Fruit fly (Drosophila melanogaster) whole organism, embryonic: ENCODE results near the gene CG9674.

Source experiments
- Atf6 ChIP-seq: fragments of 200-800 bp; sonication (Bioruptor generic); IDR thresholded peaks from 2 replicates; pipeline ENCODE4 v1.3.6; 2022; ENCODE audit warnings: missing biosample characterization, missing genetic modification characterization
- Bdp1 ChIP-seq: fragments of 200-800 bp; sonication (Bioruptor generic); optimal IDR thresholded peaks from 3 replicates; lab custom pipeline; 2016; ENCODE audit warnings: missing biosample characterization, missing genetic modification characterization
- BtbVII ChIP-seq: fragments of 200-800 bp; sonication (Bioruptor generic); optimal IDR thresholded peaks from 3 replicates; lab custom pipeline; 2017; ENCODE audit warnings: missing biosample characterization, mild to moderate bottlenecking, missing genetic modification characterization
- CG10147 ChIP-seq: fragments of 200-800 bp; sonication (Bioruptor generic); optimal IDR thresholded peaks from 2 replicates; lab custom pipeline; 2019; ENCODE audit warnings: missing biosample characterization, mild to moderate bottlenecking, missing genetic modification characterization, moderate library complexity
- CG10209 ChIP-seq: fragments of 200-800 bp; sonication (Bioruptor generic); optimal IDR thresholded peaks from 3 replicates; lab custom pipeline; 2017; ENCODE audit warnings: missing biosample characterization, mild to moderate bottlenecking, missing genetic modification characterization, missing genetic modification reagents
- CG10979 ChIP-seq: fragments of 200-800 bp; sonication (Bioruptor generic); optimal IDR thresholded peaks from 2 replicates; lab custom pipeline; 2018; ENCODE audit warnings: missing biosample characterization, mild to moderate bottlenecking, missing genetic modification characterization, moderate library complexity
- CG12104 ChIP-seq: fragments of 200-800 bp; sonication (Bioruptor generic); optimal IDR thresholded peaks from 3 replicates; lab custom pipeline; 2016; ENCODE audit warnings: missing biosample characterization, missing genetic modification characterization
- CG12299 ChIP-seq: fragments of 200-800 bp; sonication (Bioruptor generic); optimal IDR thresholded peaks from 2 replicates; lab custom pipeline; 2018; ENCODE audit warnings: missing biosample characterization, mild to moderate bottlenecking, missing genetic modification characterization
- CG12391 ChIP-seq: fragments of 200-800 bp; sonication (Bioruptor generic); optimal IDR thresholded peaks from 3 replicates; lab custom pipeline; 2018; ENCODE audit warnings: missing biosample characterization, mild to moderate bottlenecking, missing genetic modification characterization, moderate library complexity
- CG14965 ChIP-seq: fragments of 200-800 bp; sonication (Bioruptor generic); optimal IDR thresholded peaks from 2 replicates; lab custom pipeline; 2016; ENCODE audit warnings: missing biosample characterization, missing genetic modification characterization, borderline replicate concordance
- CG15073 ChIP-seq: fragments of 200-800 bp; sonication (Bioruptor generic); optimal IDR thresholded peaks from 2 replicates; lab custom pipeline; 2016; ENCODE audit warnings: missing biosample characterization, missing genetic modification characterization
- CG17385 ChIP-seq: fragments of 200-800 bp; sonication (Bioruptor generic); optimal IDR thresholded peaks from 3 replicates; lab custom pipeline; 2018; ENCODE audit warnings: missing biosample characterization, mild to moderate bottlenecking, missing genetic modification characterization
- CG1832 ChIP-seq: fragments of 200-800 bp; sonication (Bioruptor generic); optimal IDR thresholded peaks from 2 replicates; lab custom pipeline; 2017; ENCODE audit warnings: missing biosample characterization, mild to moderate bottlenecking, missing genetic modification characterization, inconsistent platforms
- CG2712 ChIP-seq: fragments of 200-800 bp; optimal IDR thresholded peaks from 3 replicates; lab custom pipeline; 2019; ENCODE audit warnings: missing biosample characterization, mild to moderate bottlenecking, missing genetic modification characterization, moderate library complexity
- CG30403 ChIP-seq: fragments of 200-800 bp; sonication (Bioruptor generic); optimal IDR thresholded peaks from 3 replicates; lab custom pipeline; 2016; ENCODE audit warnings: missing biosample characterization, missing genetic modification characterization
- CG31365 ChIP-seq: fragments of 200-800 bp; sonication (Bioruptor generic); optimal IDR thresholded peaks from 2 replicates; lab custom pipeline; 2018; ENCODE audit warnings: missing biosample characterization, mild to moderate bottlenecking, missing genetic modification characterization
- CG31388 ChIP-seq: fragments of 200-800 bp; sonication (Bioruptor generic); optimal IDR thresholded peaks from 2 replicates; lab custom pipeline; 2016; ENCODE audit warnings: missing biosample characterization, missing genetic modification characterization
- CG3281 ChIP-seq: fragments of 200-800 bp; sonication (Bioruptor generic); optimal IDR thresholded peaks from 3 replicates; lab custom pipeline; 2017; ENCODE audit warnings: missing biosample characterization, mild to moderate bottlenecking, missing genetic modification characterization
- CG4404 ChIP-seq: fragments of 200-800 bp; sonication (Bioruptor generic); IDR thresholded peaks from 2 replicates; pipeline ENCODE4 v1.3.6; 2022; ENCODE audit warnings: missing biosample characterization, missing genetic modification characterization
- CG6689 ChIP-seq: fragments of 200-800 bp; sonication (Bioruptor generic); IDR thresholded peaks from 2 replicates; pipeline ENCODE4 v1.3.6; 2022; ENCODE audit warnings: missing biosample characterization, missing genetic modification characterization
- CG8924 ChIP-seq: fragments of 200-800 bp; optimal IDR thresholded peaks from 3 replicates; lab custom pipeline; 2019; ENCODE audit warnings: missing biosample characterization, mild to moderate bottlenecking, missing genetic modification characterization, moderate library complexity
- Dip2 ChIP-seq: fragments of 200-800 bp; sonication (Bioruptor generic); IDR thresholded peaks from 2 replicates; pipeline ENCODE4 v1.3.6; 2022; ENCODE audit warnings: missing biosample characterization, missing genetic modification characterization
- Doc3 ChIP-seq: fragments of 200-800 bp; sonication (Bioruptor generic); IDR thresholded peaks from 3 replicates; pipeline ENCODE4 v1.3.6; 2022; ENCODE audit warnings: missing biosample characterization, missing genetic modification characterization; ENCODE audit not compliant: partially characterized antibody
- Dp ChIP-seq: fragments of 200-800 bp; sonication (Bioruptor generic); optimal IDR thresholded peaks from 2 replicates; lab custom pipeline; 2018; ENCODE audit warnings: missing biosample characterization, mild to moderate bottlenecking, missing genetic modification characterization, moderate library complexity
- Gsc ChIP-seq: fragments of 200-800 bp; sonication (Bioruptor generic); IDR thresholded peaks from 2 replicates; pipeline ENCODE4 v1.3.6; 2022; ENCODE audit warnings: missing biosample characterization, missing genetic modification characterization
- H2.0 ChIP-seq: fragments of 200-800 bp; sonication (Bioruptor generic); IDR thresholded peaks from 2 replicates; pipeline ENCODE4 v1.3.6; 2022; ENCODE audit warnings: missing biosample characterization, missing genetic modification characterization
- HLH4C ChIP-seq: fragments of 200-800 bp; sonication (Bioruptor generic); IDR thresholded peaks from 3 replicates; pipeline ENCODE4 v1.3.6; 2022; ENCODE audit warnings: missing biosample characterization, missing genetic modification characterization; ENCODE audit not compliant: partially characterized antibody
- Hr3 ChIP-seq: fragments of 200-800 bp; sonication (Bioruptor generic); optimal IDR thresholded peaks from 3 replicates; lab custom pipeline; 2016; ENCODE audit warnings: missing biosample characterization, missing genetic modification characterization
- Jarid2 ChIP-seq: fragments of 200-800 bp; sonication (Bioruptor generic); optimal IDR thresholded peaks from 3 replicates; lab custom pipeline; 2017; ENCODE audit warnings: mild to moderate bottlenecking, missing biosample characterization, missing genetic modification reagents, missing genetic modification characterization
- Lhr ChIP-seq: fragments of 200-800 bp; sonication (Bioruptor generic); optimal IDR thresholded peaks from 3 replicates; lab custom pipeline; 2017; ENCODE audit warnings: mild to moderate bottlenecking, missing biosample characterization, missing genetic modification reagents, missing genetic modification characterization
- MBD-R2 ChIP-seq: fragments of 200-800 bp; sonication (Bioruptor generic); IDR thresholded peaks from 2 replicates; pipeline ENCODE4 v1.3.6; 2022; ENCODE audit warnings: missing biosample characterization, missing genetic modification characterization
- Med ChIP-seq: fragments of 200-800 bp; sonication (Bioruptor generic); peaks from one replicate; lab custom pipeline; 2016; ENCODE audit warnings: missing biosample characterization, missing genetic modification characterization, mild to moderate bottlenecking, inconsistent platforms, moderate library complexity
- Myb ChIP-seq: fragments of 200-800 bp; sonication (Bioruptor generic); optimal IDR thresholded peaks from 2 replicates; lab custom pipeline; 2016; ENCODE audit warnings: missing biosample characterization, missing genetic modification characterization
- NC2α ChIP-seq: fragments of 200-800 bp; sonication (Bioruptor generic); optimal IDR thresholded peaks from 2 replicates; lab custom pipeline; 2016; ENCODE audit warnings: missing biosample characterization, missing genetic modification characterization
- TFAM ChIP-seq: fragments of 200-800 bp; sonication (Bioruptor generic); optimal IDR thresholded peaks from 2 replicates; lab custom pipeline; 2017; ENCODE audit warnings: missing biosample characterization, missing genetic modification characterization, inconsistent platforms
- Xbp1 ChIP-seq: fragments of 200-800 bp; sonication (Bioruptor generic); optimal IDR thresholded peaks from 3 replicates; lab custom pipeline; 2016; ENCODE audit warnings: missing biosample characterization, mild to moderate bottlenecking, missing genetic modification characterization
- bigmax ChIP-seq: fragments of 200-800 bp; sonication (Bioruptor generic); optimal IDR thresholded peaks from 2 replicates; lab custom pipeline; 2018; ENCODE audit warnings: missing biosample characterization, mild to moderate bottlenecking, missing genetic modification characterization
- ems ChIP-seq: fragments of 200-800 bp; sonication (Bioruptor generic); optimal IDR thresholded peaks from 3 replicates; lab custom pipeline; 2016; ENCODE audit warnings: missing biosample characterization, missing genetic modification characterization
- grau ChIP-seq: fragments of 200-800 bp; optimal IDR thresholded peaks from 3 replicates; lab custom pipeline; 2019; ENCODE audit warnings: missing biosample characterization, mild to moderate bottlenecking, missing genetic modification characterization, moderate library complexity
- grn ChIP-seq: fragments of 200-800 bp; sonication (Bioruptor generic); optimal IDR thresholded peaks from 3 replicates; lab custom pipeline; 2017; ENCODE audit warnings: missing biosample characterization, missing genetic modification characterization
- inv ChIP-seq: fragments of 200-800 bp; sonication (Bioruptor generic); IDR thresholded peaks from 2 replicates; pipeline ENCODE4 v1.3.6; 2022; ENCODE audit warnings: missing biosample characterization, missing genetic modification characterization; ENCODE audit not compliant: partially characterized antibody
- jigr1 ChIP-seq: fragments of 200-800 bp; sonication (Bioruptor generic); IDR thresholded peaks from 3 replicates; pipeline ENCODE4 v1.3.6; 2022; ENCODE audit warnings: missing biosample characterization, missing genetic modification characterization
- jumu ChIP-seq: fragments of 200-800 bp; sonication (Bioruptor generic); optimal IDR thresholded peaks from 3 replicates; lab custom pipeline; 2016; ENCODE audit warnings: missing biosample characterization, missing genetic modification characterization
- luna ChIP-seq: fragments of 200-800 bp; sonication (Bioruptor generic); optimal IDR thresholded peaks from 2 replicates; lab custom pipeline; 2016; ENCODE audit warnings: missing biosample characterization, missing genetic modification characterization
- onecut ChIP-seq: fragments of 200-800 bp; sonication (Bioruptor generic); IDR thresholded peaks from 2 replicates; pipeline ENCODE4 v1.3.6; 2022; ENCODE audit warnings: missing biosample characterization, missing genetic modification characterization
- prd ChIP-seq, 3 experiments: fragments of >200 bp in 2 of 3; fragments of 200-800 bp in 1 of 3; sonication (Bioruptor generic) in 1 of 3; optimal IDR thresholded peaks in 2 of 3; IDR thresholded peaks in 1 of 3; 2 replicates in 2 of 3; 3 replicates in 1 of 3; pipeline versions ENCODE4 v1.3.6 to Lab custom; 2017 to 2022; ENCODE audit warnings: missing biosample characterization in 1 of 3, missing genetic modification characterization in 1 of 3
- row ChIP-seq: fragments of 200-800 bp; sonication (Bioruptor generic); IDR thresholded peaks from 3 replicates; pipeline ENCODE4 v1.3.6; 2022; ENCODE audit warnings: missing biosample characterization, missing genetic modification characterization
- sc ChIP-seq, 3 experiments: fragments of >200 bp in 2 of 3; fragments of 200-800 bp in 1 of 3; sonication (Bioruptor generic) in 1 of 3; optimal IDR thresholded peaks; 2 replicates in 2 of 3; 3 replicates in 1 of 3; lab custom pipeline; 2017; ENCODE audit warnings: mild to moderate bottlenecking in 1 of 3, missing biosample characterization in 1 of 3, missing genetic modification characterization in 1 of 3, missing genetic modification reagents in 1 of 3
- scrt ChIP-seq: fragments of 200-800 bp; sonication (Bioruptor generic); optimal IDR thresholded peaks from 2 replicates; lab custom pipeline; 2018; ENCODE audit warnings: missing biosample characterization, mild to moderate bottlenecking, missing genetic modification characterization, moderate library complexity
- seq ChIP-seq: fragments of 200-800 bp; sonication (Bioruptor generic); IDR thresholded peaks from 2 replicates; pipeline ENCODE4 v1.3.6; 2022; ENCODE audit warnings: missing biosample characterization, missing genetic modification characterization
- shn ChIP-seq: fragments of 200-800 bp; sonication (Bioruptor generic); optimal IDR thresholded peaks from 3 replicates; lab custom pipeline; 2016; ENCODE audit warnings: missing biosample characterization, missing genetic modification characterization

CG9674 gene

dm6 chr3L:16749726-16750125 lies 57.8 kb downstream of the CG9674 start (continued):
- no peak for TF ChIP-seq ems
- TF ChIP-seq prd (optimal IDR thresholded peaks at IDR 0.05; lab: Kevin White, UChicago) = no peak
- peak; percentile 38; the same call in 1 of the 3 replicates for TF ChIP-seq prd (GFP tag; IDR thresholded peaks at IDR 0.05; lab: Robert Waterston, UW)
- TF ChIP-seq Jarid2 (GFP tag; lab: Kevin White, UChicago) = no peak
- TF ChIP-seq CG12391 (tag; lab: Kevin White, UChicago) = peak; percentile 20
- TF ChIP-seq jumu = no peak
- no peak for TF ChIP-seq Lhr (GFP tag; lab: Kevin White, UChicago)
- TF ChIP-seq luna (GFP tag; lab: Kevin White, UChicago) = no peak
- no peak for TF ChIP-seq CG3281 (GFP tag; lab: Kevin White, UChicago)
- no peak for TF ChIP-seq inv
- no peak for TF ChIP-seq CG10147 (GFP tag; lab: Kevin White, UChicago)
- TF ChIP-seq Doc3 (GFP tag; lab: Robert Waterston, UW) = no peak
- no peak for TF ChIP-seq Dip2 (GFP tag; lab: Robert Waterston, UW)
- TF ChIP-seq Hr3 = no peak
- TF ChIP-seq CG6689 = 0 out of 2 replicates have a peak, but pooled peaks have one; percentile 44
- no peak for TF ChIP-seq CG1832 (GFP tag; lab: Kevin White, UChicago)
- no peak for TF ChIP-seq CG15073 (GFP tag; lab: Kevin White, UChicago)
- TF ChIP-seq TFAM = no peak
- TF ChIP-seq Atf6 (GFP tag; lab: Robert Waterston, UW) = no peak
- TF ChIP-seq CG14965 (GFP tag; lab: Kevin White, UChicago) = no peak
- TF ChIP-seq CG12299 (tag; lab: Kevin White, UChicago) = no peak
- no peak for TF ChIP-seq CG31388 (GFP tag; lab: Kevin White, UChicago)
- TF ChIP-seq Myb (GFP tag; lab: Kevin White, UChicago) = no peak
- TF ChIP-seq CG17385 (GFP tag; lab: Kevin White, UChicago) = no peak
- TF ChIP-seq grn (GFP tag; lab: Kevin White, UChicago) = peak; percentile 40
- no peak for TF ChIP-seq NC2α (GFP tag; lab: Kevin White, UChicago)
- no peak for TF ChIP-seq bigmax
- TF ChIP-seq seq (GFP tag; lab: Robert Waterston, UW) = no peak
- no peak for TF ChIP-seq sc (optimal IDR thresholded peaks at IDR 0.05; lab: Kevin White, UChicago)
- TF ChIP-seq sc (GFP tag; optimal IDR thresholded peaks at IDR 0.05; lab: Kevin White, UChicago) = no peak
- TF ChIP-seq Med (GFP tag; lab: Kevin White, UChicago) = no peak
- no peak for TF ChIP-seq row (GFP tag; lab: Robert Waterston, UW)
- peak; percentile 82 for TF ChIP-seq CG10979 (tag; lab: Kevin White, UChicago)
- TF ChIP-seq grau = no peak
- no peak for TF ChIP-seq Bdp1 (GFP tag; lab: Kevin White, UChicago)
- peak; percentile 22 for TF ChIP-seq CG30403 (GFP tag; lab: Kevin White, UChicago)
- no peak for TF ChIP-seq Gsc (GFP tag; lab: Robert Waterston, UW)
- no peak for TF ChIP-seq onecut (GFP tag; lab: Robert Waterston, UW)
- no peak for TF ChIP-seq jigr1 (GFP tag; lab: Robert Waterston, UW)
- TF ChIP-seq Xbp1 (GFP tag; lab: Kevin White, UChicago) = no peak
- TF ChIP-seq CG10209 (GFP tag; lab: Kevin White, UChicago) = no peak
- TF ChIP-seq scrt (GFP tag; lab: Kevin White, UChicago) = no peak
- TF ChIP-seq H2.0 = no peak
- peak; percentile 32 for TF ChIP-seq CG8924 (tag; lab: Kevin White, UChicago)
- TF ChIP-seq CG31365 (tag; lab: Kevin White, UChicago) = no peak
- no peak for TF ChIP-seq MBD-R2 (GFP tag; lab: Robert Waterston, UW)
- TF ChIP-seq CG12104 (GFP tag; lab: Kevin White, UChicago) = no peak
- no peak for TF ChIP-seq CG4404
- TF ChIP-seq shn = no peak
- TF ChIP-seq Dp (GFP tag; lab: Kevin White, UChicago) = no peak
- TF ChIP-seq BtbVII (GFP tag; lab: Kevin White, UChicago) = no peak
- TF ChIP-seq CG2712 = peak; percentile 84
- no peak for TF ChIP-seq HLH4C (GFP tag; lab: Robert Waterston, UW)
